Fruit fly (Drosophila melanogaster): Measurements from ENCODE around the gene CG34165.

The CG34165 gene

dm6 chr2L:14664952-14665607 is 48.5 kb upstream of the CG34165 start (continued):
- TF ChIP-seq CG10669 (GFP tag; optimal IDR thresholded peaks at IDR 0.05) (peak; percentile 52), CG11902 (GFP tag; optimal IDR thresholded peaks at IDR 0.05) (no peak), dsx (GFP tag; optimal IDR thresholded peaks at IDR 0.05; ENCODE audit: poor library complexity, severe bottlenecking) (no peak), Lpt (GFP tag; optimal IDR thresholded peaks at IDR 0.05) (no peak), fd85E (GFP tag; optimal IDR thresholded peaks at IDR 0.05) (no peak), Hr39 (GFP tag; optimal IDR thresholded peaks at IDR 0.05) (no peak), CG6792 (GFP tag; optimal IDR thresholded peaks at IDR 0.05) (peak; percentile 5), CG3032 (tag; optimal IDR thresholded peaks at IDR 0.05) (peak; percentile 35), CG6163 (GFP tag; IDR thresholded peaks at IDR 0.05) (no peak), Sox102F (GFP tag; optimal IDR thresholded peaks at IDR 0.05) (no peak), achi (GFP tag; optimal IDR thresholded peaks at IDR 0.05) (no peak), Sox15 (GFP tag; optimal IDR thresholded peaks at IDR 0.05) (no peak), Eip93F (GFP tag; optimal IDR thresholded peaks at IDR 0.05) (no peak), pdm3 (GFP tag; optimal IDR thresholded peaks at IDR 0.05) (peak; percentile 20), Ets96B (tag; optimal IDR thresholded peaks at IDR 0.05) (no peak), salr (GFP tag; optimal IDR thresholded peaks at IDR 0.05) (no peak), spab (GFP tag; optimal IDR thresholded peaks at IDR 0.05) (peak; percentile 14), cyc (GFP tag; optimal IDR thresholded peaks at IDR 0.05) (no peak), lz (GFP tag; optimal IDR thresholded peaks at IDR 0.05) (no peak), CG9139 (GFP tag; optimal IDR thresholded peaks at IDR 0.05) (no peak), OdsH (GFP tag; optimal IDR thresholded peaks at IDR 0.05) (no peak)

DNA sequence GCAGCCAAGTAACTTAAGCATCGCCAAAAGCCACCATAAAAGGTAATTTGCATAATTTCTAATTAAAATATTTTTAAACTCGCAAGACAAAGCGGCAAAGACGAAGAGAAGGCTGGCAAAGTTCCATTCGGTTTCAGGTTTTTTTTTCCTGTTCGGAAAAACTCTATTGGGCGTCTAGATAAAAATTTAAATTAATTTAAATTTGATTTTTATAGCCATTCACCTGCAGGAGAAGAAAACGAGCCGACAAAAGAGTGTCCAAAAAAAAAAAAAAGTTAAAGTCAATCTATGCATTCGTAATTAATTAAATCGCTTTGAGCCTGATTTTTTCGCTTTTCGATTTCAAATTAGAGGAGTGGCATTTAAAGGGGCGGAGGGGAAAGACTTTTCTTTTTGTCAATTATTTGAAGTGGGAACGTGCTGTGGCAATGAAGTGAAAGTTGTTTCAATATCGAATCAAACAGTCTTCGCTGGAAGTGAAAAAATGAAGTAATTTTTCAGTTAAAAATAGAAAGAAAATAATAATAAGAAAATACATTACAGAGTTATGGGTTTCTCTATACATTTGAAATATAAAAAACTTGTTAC is 45.2 kb upstream of the CG34165 start:
- no peak for TF ChIP-seq CG8319 (GFP tag; optimal IDR thresholded peaks at IDR 0.05)

- TF ChIP-seq CG8319 (GFP tag; optimal IDR thresholded peaks at IDR 0.05): no peak
- no peak for TF ChIP-seq esn (GFP tag; optimal IDR thresholded peaks at IDR 0.05)
- TF ChIP-seq Blimp-1 (GFP tag; optimal IDR thresholded peaks at IDR 0.05): no peak
- TF ChIP-seq ss (GFP tag; optimal IDR thresholded peaks at IDR 0.05): no peak
- TF ChIP-seq spab (GFP tag; optimal IDR thresholded peaks at IDR 0.05): no peak
- no peak for TF ChIP-seq Sox14 (GFP tag; optimal IDR thresholded peaks at IDR 0.05)
- no peak for TF ChIP-seq fkh (GFP tag; optimal IDR thresholded peaks at IDR 0.05)
- TF ChIP-seq achi (GFP tag; optimal IDR thresholded peaks at IDR 0.05): no peak
- TF ChIP-seq CG3919 (GFP tag; optimal IDR thresholded peaks at IDR 0.05): no peak
- no peak for TF ChIP-seq CG6854 (GFP tag; optimal IDR thresholded peaks at IDR 0.05)
Measured at dm6 chr2L:14668907-14669306, 44.6 kb upstream of the CG34165 start.

dm6 chr2L:14673601-14674006 is 39.9 kb upstream of the CG34165 start:
- TF ChIP-seq Eip78C (GFP tag): peak; percentile 39
- no peak for TF ChIP-seq vri (GFP tag; optimal IDR thresholded peaks at IDR 0.05)
- TF ChIP-seq svp (GFP tag): peak; percentile 75
- no peak for TF ChIP-seq CG16779 (tag; optimal IDR thresholded peaks at IDR 0.05)
- no peak for TF ChIP-seq CG3919 (GFP tag; optimal IDR thresholded peaks at IDR 0.05)
- TF ChIP-seq CG6854 (GFP tag; optimal IDR thresholded peaks at IDR 0.05): no peak
- TF ChIP-seq Eip93F (GFP tag; optimal IDR thresholded peaks at IDR 0.05): no peak
- no peak for TF ChIP-seq CG6808 (GFP tag; optimal IDR thresholded peaks at IDR 0.05)
- TF ChIP-seq CG1621 (tag; optimal IDR thresholded peaks at IDR 0.05): no peak
- TF ChIP-seq dsx (GFP tag; optimal IDR thresholded peaks at IDR 0.05; ENCODE audit: poor library complexity, severe bottlenecking): no peak
- no peak for TF ChIP-seq topi (GFP tag; optimal IDR thresholded peaks at IDR 0.05)
- TF ChIP-seq CG8319 (GFP tag; optimal IDR thresholded peaks at IDR 0.05): no peak
- TF ChIP-seq fkh (GFP tag; optimal IDR thresholded peaks at IDR 0.05): peak; percentile 36
- no peak for TF ChIP-seq CG3032 (tag; optimal IDR thresholded peaks at IDR 0.05)
- no peak for TF ChIP-seq Sox15 (GFP tag; optimal IDR thresholded peaks at IDR 0.05)
- no peak for TF ChIP-seq net (GFP tag; optimal IDR thresholded peaks at IDR 0.05)
- TF ChIP-seq fd85E (GFP tag; optimal IDR thresholded peaks at IDR 0.05): no peak
